Fruit fly (Drosophila melanogaster) Kc167 (cell line): ENCODE data around the gene TrpRS.

Experiments used
- h ChIP-seq: fragments of >200 bp; optimal IDR thresholded peaks from 3 replicates; lab custom pipeline; 2018; ENCODE audit warnings: missing external identifiers
- insv ChIP-seq: fragments of >200 bp; optimal IDR thresholded peaks from 3 replicates; lab custom pipeline; 2018; ENCODE audit warnings: missing external identifiers
- psq ChIP-seq: fragments of >200 bp; optimal IDR thresholded peaks from 2 replicates; lab custom pipeline; 2017; ENCODE audit warnings: missing external identifiers
- ttk ChIP-seq: sonication (Bioruptor generic); optimal IDR thresholded peaks from 2 replicates; lab custom pipeline; 2017; ENCODE audit warnings: missing external identifiers

- no peak for TF ChIP-seq h (lab: Kevin White, UChicago)
- TF ChIP-seq ttk (lab: Kevin White, UChicago) = no peak
- no peak for TF ChIP-seq insv
- no peak for TF ChIP-seq psq (lab: Kevin White, UChicago)
Measured at dm6 chr3R:9236883-9237267, 29.8 kb downstream of the TrpRS start.
